Fruit fly (Drosophila melanogaster) whole organism, adult: ENCODE results near the gene CG9667.

Experiments used
- CG33017 ChIP-seq: fragments of 200-800 bp; sonication (Bioruptor generic); optimal IDR thresholded peaks from 2 replicates; lab custom pipeline; 2018; ENCODE audit warnings: missing biosample characterization, mild to moderate bottlenecking, missing genetic modification characterization, moderate library complexity
- Crg-1 ChIP-seq: fragments of 200-800 bp; sonication (Bioruptor generic); optimal IDR thresholded peaks from 2 replicates; lab custom pipeline; 2016; ENCODE audit warnings: missing biosample characterization, missing genetic modification characterization
- Hr96 ChIP-seq: fragments of 200-800 bp; sonication (Bioruptor generic); optimal IDR thresholded peaks from 2 replicates; lab custom pipeline; 2016; ENCODE audit warnings: missing biosample characterization, missing genetic modification characterization
- Mnt ChIP-seq: fragments of 200-800 bp; sonication (Bioruptor generic); optimal IDR thresholded peaks from 2 replicates; lab custom pipeline; 2016; ENCODE audit warnings: missing biosample characterization, mild to moderate bottlenecking, missing genetic modification characterization
- cnc ChIP-seq, 2 experiments: fragments of >200 bp; optimal IDR thresholded peaks; 2 replicates each; lab custom pipeline; 2017
- pad ChIP-seq: fragments of 200-800 bp; sonication (Bioruptor generic); optimal IDR thresholded peaks from 3 replicates; lab custom pipeline; 2017; ENCODE audit warnings: missing biosample characterization, missing genetic modification characterization, mild to moderate bottlenecking, moderate library complexity, missing genetic modification reagents
- toe ChIP-seq: fragments of 200-800 bp; sonication (Bioruptor generic); optimal IDR thresholded peaks from 2 replicates; lab custom pipeline; 2016; ENCODE audit warnings: missing biosample characterization, missing genetic modification characterization

DNA sequence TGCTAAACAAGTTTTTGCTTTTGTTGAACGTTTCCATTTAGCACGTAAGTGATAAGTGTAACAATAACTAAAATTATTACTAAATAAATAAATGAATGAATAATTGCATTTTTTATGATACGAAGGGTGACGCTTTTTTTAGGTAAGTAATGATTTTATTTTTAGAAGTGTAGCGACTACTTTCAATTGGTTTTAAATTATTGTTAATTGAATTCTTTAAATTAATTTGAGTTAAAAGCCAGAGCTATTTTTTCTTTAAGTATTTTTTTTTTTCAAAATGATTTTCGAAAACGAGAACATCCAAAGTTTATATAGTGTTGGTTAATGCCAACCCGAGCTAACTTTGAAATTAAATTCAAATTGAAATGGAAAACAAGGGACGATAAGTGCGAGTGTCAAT, 39.2 kb downstream of the CG9667 start, which contains the start of gene CG7910:
- TF ChIP-seq cnc (optimal IDR thresholded peaks at IDR 0.05; lab: Kevin White, UChicago) (no peak), CG33017 (tag; lab: Kevin White, UChicago) (no peak), pad (GFP tag; lab: Kevin White, UChicago) (no peak), Mnt (GFP tag; lab: Kevin White, UChicago) (no peak), toe (GFP tag; lab: Kevin White, UChicago) (no peak), Hr96 (GFP tag; lab: Kevin White, UChicago) (no peak), Crg-1 (GFP tag; lab: Kevin White, UChicago) (no peak)
